Worm (Caenorhabditis elegans): ENCODE results near the gene cdh-4.

The cdh-4 gene

DNA sequence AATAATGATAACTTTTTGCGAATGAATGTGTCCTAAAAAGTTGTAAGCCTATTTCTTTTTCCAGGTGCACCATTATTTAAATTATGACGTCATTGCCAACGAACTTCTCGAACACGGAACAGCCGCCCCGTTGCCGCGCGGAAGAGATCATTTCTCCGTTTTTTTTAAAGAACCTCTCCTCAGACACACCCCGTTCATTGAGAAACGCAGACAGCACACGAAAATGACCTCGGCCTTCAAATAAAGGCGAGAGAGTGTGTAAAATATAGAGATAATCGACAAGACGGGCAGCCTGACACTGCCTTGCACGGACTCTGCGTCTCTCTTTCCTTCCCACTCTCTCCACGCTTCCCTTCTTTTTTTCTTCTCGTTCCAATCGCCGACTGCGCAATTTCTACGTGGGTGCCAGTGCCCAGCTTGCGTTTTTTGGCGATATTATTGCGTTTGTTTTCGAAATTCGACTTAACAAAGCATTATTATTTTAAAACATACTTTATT lies 40.3 kb downstream of the cdh-4 start (continued):
- TF ChIP-seq Y5F2A.4 (GFP tag; optimal IDR thresholded peaks at IDR 0.05) (no peak), zfp-3 (GFP tag; conservative IDR thresholded peaks at IDR 0.05) (0 out of 2 replicates have a peak, but pooled peaks have one; percentile 27), attf-4 (tag; optimal IDR thresholded peaks at IDR 0.05) (peak; percentile 67), rbr-2 (tag; optimal IDR thresholded peaks at IDR 0.05) (peak; percentile 72), lin-39 (tag; optimal IDR thresholded peaks at IDR 0.05) (no peak), F44E2.7 (GFP tag; IDR thresholded peaks at IDR 0.05) (no peak), zag-1 (tag; optimal IDR thresholded peaks at IDR 0.05) (no peak), mxl-2 (GFP tag; conservative IDR thresholded peaks at IDR 0.05) (no peak), daf-16 (GFP tag; optimal IDR thresholded peaks at IDR 0.05) (peak in 1 of 2 experiments; percentile 63), daf-16 (tag; optimal IDR thresholded peaks at IDR 0.05) (peak; percentile 53), snpc-1.2 (GFP tag; IDR thresholded peaks at IDR 0.05) (no peak), nhr-102 (tag; optimal IDR thresholded peaks at IDR 0.05) (peak; percentile 45)

DNA sequence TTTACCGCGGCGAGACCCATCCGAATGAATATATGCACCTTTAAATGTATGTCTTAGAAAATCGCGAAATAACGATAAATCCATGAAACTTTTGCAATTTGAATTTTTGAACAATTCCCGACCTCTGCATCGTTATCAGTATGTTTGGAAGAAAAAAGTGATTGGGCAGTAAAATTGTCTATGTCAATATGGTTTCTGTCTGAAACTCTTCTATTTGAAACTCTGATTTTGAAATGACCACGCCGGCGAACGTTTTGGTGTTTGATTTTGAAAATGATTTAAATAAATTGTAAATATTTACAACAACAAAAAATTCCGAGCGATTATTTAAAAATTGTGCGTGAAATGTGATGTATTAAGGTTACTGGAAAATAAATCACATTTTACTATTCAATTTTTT lies 41.1 kb downstream of the cdh-4 start:
- TF ChIP-seq zag-1 (tag; optimal IDR thresholded peaks at IDR 0.05) (no peak), nhr-77 (tag; optimal IDR thresholded peaks at IDR 0.05) (no peak), mep-1 (tag; optimal IDR thresholded peaks at IDR 0.05) (no peak), egl-27 (tag; optimal IDR thresholded peaks at IDR 0.05) (no peak), ceh-82 (tag; optimal IDR thresholded peaks at IDR 0.05) (no peak), zfp-2 (tag; optimal IDR thresholded peaks at IDR 0.05) (no peak), ama-1 (optimal IDR thresholded peaks at IDR 0.05) (no peak), snpc-1.2 (GFP tag; IDR thresholded peaks at IDR 0.05) (no peak), F26F4.8 (GFP tag; conservative IDR thresholded peaks at IDR 0.05) (no peak), pha-4 (GFP tag; IDR thresholded peaks at IDR 0.05) (no peak), pha-4 (tag; optimal IDR thresholded peaks at IDR 0.05) (no peak), lim-7 (GFP tag; IDR thresholded peaks at IDR 0.05) (no peak), saeg-2 (GFP tag; IDR thresholded peaks at IDR 0.05) (no peak), dve-1 (tag; optimal IDR thresholded peaks at IDR 0.05; ENCODE audit: insufficient read depth) (peak; percentile 51), pqm-1 (tag; optimal IDR thresholded peaks at IDR 0.05) (peak; percentile 61), F44E2.7 (GFP tag; IDR thresholded peaks at IDR 0.05) (no peak), tag-97 (GFP tag; IDR thresholded peaks at IDR 0.05) (no peak), Y75B8A.6 (GFP tag; IDR thresholded peaks at IDR 0.05) (no peak), nhr-28 (tag; optimal IDR thresholded peaks at IDR 0.05) (peak; percentile 14), hlh-11 (tag; optimal IDR thresholded peaks at IDR 0.05) (no peak), php-3 (GFP tag; IDR thresholded peaks at IDR 0.05) (0 out of 2 replicates have a peak, but pooled peaks have one; percentile 21), daf-16 (GFP tag; optimal IDR thresholded peaks at IDR 0.05) (no peak), daf-16 (tag; optimal IDR thresholded peaks at IDR 0.05) (peak; percentile 80)

ce11 chrIII:4562070-4562788 lies 42.1 kb downstream of the cdh-4 start, which contains the start of gene pan-1:
Gene pan-1, plus strand, starts transcription at chrIII:4562738.
- TF ChIP-seq unc-62 (GFP tag; optimal IDR thresholded peaks at IDR 0.05 in 1 of 2) (peak in 1 of 2 experiments; percentile 44), unc-62 (tag; optimal IDR thresholded peaks at IDR 0.05) (no peak), nhr-10 (tag; optimal IDR thresholded peaks at IDR 0.05) (no peak), dmd-6 (GFP tag; IDR thresholded peaks at IDR 0.05) (peak; percentile 28; the same call in 1 of the 2 replicates), hlh-30 (tag; optimal IDR thresholded peaks at IDR 0.05; ENCODE audit: insufficient read depth) (peak; percentile 59), set-16 (GFP tag; IDR thresholded peaks at IDR 0.05) (peak; percentile 32; the same call in 1 of the 2 replicates), lin-1 (GFP tag; IDR thresholded peaks at IDR 0.05) (0 out of 2 replicates have a peak, but pooled peaks have one; percentile 10), T26A8.4 (GFP tag; IDR thresholded peaks at IDR 0.05) (peak; percentile 37), dve-1 (tag; optimal IDR thresholded peaks at IDR 0.05; ENCODE audit: insufficient read depth) (peak; percentile 54), lin-29 (GFP tag; IDR thresholded peaks at IDR 0.05) (no peak), pqm-1 (tag; optimal IDR thresholded peaks at IDR 0.05) (peak; percentile 39), ztf-11 (tag; optimal IDR thresholded peaks at IDR 0.05) (no peak), aha-1 (tag) (peak; percentile 19), hif-1 (tag; optimal IDR thresholded peaks at IDR 0.05) (peak in 1 of 2 experiments; percentile 14), madf-5 (GFP tag; IDR thresholded peaks at IDR 0.05) (0 out of 4 replicates have a peak, but pooled peaks of 1 of the 2 experiments have one; percentile 29), ctbp-1 (GFP tag; IDR thresholded peaks at IDR 0.05) (0 out of 2 replicates have a peak, but pooled peaks have one; percentile 54), ceh-62 (tag; optimal IDR thresholded peaks at IDR 0.05) (no peak), mxl-2 (GFP tag; conservative IDR thresholded peaks at IDR 0.05) (0 out of 2 replicates have a peak, but pooled peaks have one; percentile 35), nhr-41 (GFP tag; IDR thresholded peaks at IDR 0.05) (no peak), nhr-102 (tag; optimal IDR thresholded peaks at IDR 0.05) (no peak), rbr-2 (tag; optimal IDR thresholded peaks at IDR 0.05) (peak; percentile 68), arid-1 (GFP tag; conservative IDR thresholded peaks at IDR 0.05) (peak; percentile 46; the same call in 1 of the 2 replicates)

All from whole organism, L4 larva.